Worm (Caenorhabditis elegans) whole organism, L2 larva: ENCODE results near the gene ZK54.3.

Experiments
- C34F6.9 ChIP-seq: fragments of 150-350 bp; optimal IDR thresholded peaks from 2 replicates; lab custom pipeline; 2014; ENCODE audit warnings: missing biosample characterization, missing genetic modification characterization
- F13H6.1 ChIP-seq: sonication (generic microtip); optimal IDR thresholded peaks from 2 replicates; lab custom pipeline; 2016; ENCODE audit warnings: missing genetic modification characterization, missing compliant biosample characterization
- R02D3.7 ChIP-seq: fragments of 150-350 bp; optimal IDR thresholded peaks from 2 replicates; lab custom pipeline; 2014; ENCODE audit warnings: missing biosample characterization, missing genetic modification characterization
- Y55F3AM.14 ChIP-seq: fragments of 200-800 bp; sonication (Bioruptor generic); optimal IDR thresholded peaks from 2 replicates; lab custom pipeline; 2018; ENCODE audit warnings: mild to moderate bottlenecking, missing genetic modification characterization, missing compliant biosample characterization
- alr-1 ChIP-seq: fragments of 150-350 bp; optimal IDR thresholded peaks from 2 replicates; lab custom pipeline; 2014; ENCODE audit warnings: missing biosample characterization, missing genetic modification characterization
- aly-2 ChIP-seq: fragments of 150-350 bp; optimal IDR thresholded peaks from 2 replicates; lab custom pipeline; 2014; ENCODE audit warnings: missing biosample characterization, missing genetic modification characterization
- crh-2 ChIP-seq: sonication (generic microtip); optimal IDR thresholded peaks from 2 replicates; lab custom pipeline; 2017; ENCODE audit warnings: missing biosample characterization, missing genetic modification characterization
- dmd-4 ChIP-seq: sonication (generic microtip); optimal IDR thresholded peaks from 2 replicates; lab custom pipeline; 2017; ENCODE audit warnings: missing biosample characterization, missing genetic modification characterization
- egl-27 ChIP-seq: sonication (generic microtip); optimal IDR thresholded peaks from 3 replicates; lab custom pipeline; 2017; ENCODE audit warnings: missing biosample characterization, missing genetic modification reagents, missing genetic modification characterization
- elt-1 ChIP-seq: fragments of 150-350 bp; optimal IDR thresholded peaks from 2 replicates; lab custom pipeline; 2014; ENCODE audit warnings: missing biosample characterization, missing genetic modification characterization
- elt-3 ChIP-seq: sonication (generic microtip); optimal IDR thresholded peaks from 2 replicates; lab custom pipeline; 2017; ENCODE audit warnings: missing biosample characterization, missing genetic modification characterization
- fos-1 ChIP-seq: fragments of 150-350 bp; optimal IDR thresholded peaks from 2 replicates; lab custom pipeline; 2014; ENCODE audit warnings: missing biosample characterization, missing genetic modification characterization
- lin-11 ChIP-seq: fragments of 150-350 bp; sonication (generic microtip); optimal IDR thresholded peaks from 2 replicates; lab custom pipeline; 2014; ENCODE audit warnings: missing biosample characterization, missing genetic modification characterization, inconsistent platforms, mixed read lengths
- lsy-2 ChIP-seq, 2 experiments: fragments of 150-350 bp in 1 of 2; sonication (generic microtip) in 1 of 2; optimal IDR thresholded peaks; 2 replicates each; lab custom pipeline; 2014 to 2017; ENCODE audit warnings: missing biosample characterization in 2 of 2, missing genetic modification characterization in 2 of 2
- nhr-10 ChIP-seq: sonication (generic microtip); optimal IDR thresholded peaks from 2 replicates; lab custom pipeline; 2017; ENCODE audit warnings: missing biosample characterization, missing genetic modification characterization
- nhr-11 ChIP-seq: fragments of 150-350 bp; optimal IDR thresholded peaks from 2 replicates; lab custom pipeline; 2014; ENCODE audit warnings: missing biosample characterization, missing genetic modification characterization
- nhr-129 ChIP-seq: fragments of 150-350 bp; optimal IDR thresholded peaks from 2 replicates; lab custom pipeline; 2014; ENCODE audit warnings: missing biosample characterization, missing genetic modification characterization
- nhr-21 ChIP-seq: fragments of 150-350 bp; optimal IDR thresholded peaks from 2 replicates; lab custom pipeline; 2014; ENCODE audit warnings: missing biosample characterization, missing genetic modification characterization
- nhr-23 ChIP-seq: fragments of 150-350 bp; optimal IDR thresholded peaks from 2 replicates; lab custom pipeline; 2014; ENCODE audit warnings: missing biosample characterization, missing genetic modification reagents, missing genetic modification characterization
- nhr-237 ChIP-seq: fragments of 150-350 bp; optimal IDR thresholded peaks from 2 replicates; lab custom pipeline; 2014; ENCODE audit warnings: missing biosample characterization, missing genetic modification characterization
- nhr-25 ChIP-seq: fragments of 150-350 bp; sonication (generic microtip); optimal IDR thresholded peaks from 3 replicates; lab custom pipeline; 2014; ENCODE audit warnings: missing biosample characterization, missing genetic modification characterization
- nhr-6 ChIP-seq: fragments of 150-350 bp; optimal IDR thresholded peaks from 2 replicates; lab custom pipeline; 2014; ENCODE audit warnings: missing biosample characterization, missing genetic modification characterization
- nhr-77 ChIP-seq: fragments of 150-350 bp; optimal IDR thresholded peaks from 2 replicates; lab custom pipeline; 2014; ENCODE audit warnings: missing biosample characterization, missing genetic modification characterization
- sem-4 ChIP-seq: fragments of 150-350 bp; optimal IDR thresholded peaks from 2 replicates; lab custom pipeline; 2014; ENCODE audit warnings: missing biosample characterization, missing genetic modification reagents, missing genetic modification characterization
- skn-1 ChIP-seq: sonication (generic microtip); optimal IDR thresholded peaks from 2 replicates; lab custom pipeline; 2017; ENCODE audit warnings: missing biosample characterization, missing genetic modification characterization
- sma-3 ChIP-seq: sonication (generic microtip); optimal IDR thresholded peaks from 2 replicates; lab custom pipeline; 2016; ENCODE audit warnings: missing genetic modification reagents, missing genetic modification characterization, missing compliant biosample characterization
- sma-9 ChIP-seq, 2 experiments: fragments of 150-350 bp in 1 of 2; sonication (generic microtip) in 1 of 2; optimal IDR thresholded peaks; 2 replicates each; lab custom pipeline; 2014 to 2016; ENCODE audit warnings: missing genetic modification characterization in 2 of 2, mild to moderate bottlenecking in 1 of 2, missing biosample characterization in 1 of 2, missing compliant biosample characterization in 1 of 2, missing genetic modification reagents in 1 of 2, moderate library complexity in 1 of 2
- snpc-4 ChIP-seq: fragments of 150-350 bp; optimal IDR thresholded peaks from 2 replicates; lab custom pipeline; 2014; ENCODE audit warnings: missing biosample characterization, missing genetic modification characterization
- unc-39 ChIP-seq: fragments of 150-350 bp; optimal IDR thresholded peaks from 2 replicates; lab custom pipeline; 2014; ENCODE audit warnings: missing biosample characterization, missing genetic modification characterization
- unc-55 ChIP-seq: fragments of 150-350 bp; sonication (generic microtip); optimal IDR thresholded peaks from 3 replicates; lab custom pipeline; 2014; ENCODE audit warnings: missing biosample characterization, missing genetic modification reagents, missing genetic modification characterization
- ztf-4 ChIP-seq: fragments of 150-350 bp; optimal IDR thresholded peaks from 2 replicates; lab custom pipeline; 2014; ENCODE audit warnings: missing biosample characterization, missing genetic modification characterization

The ZK54.3 gene

DNA sequence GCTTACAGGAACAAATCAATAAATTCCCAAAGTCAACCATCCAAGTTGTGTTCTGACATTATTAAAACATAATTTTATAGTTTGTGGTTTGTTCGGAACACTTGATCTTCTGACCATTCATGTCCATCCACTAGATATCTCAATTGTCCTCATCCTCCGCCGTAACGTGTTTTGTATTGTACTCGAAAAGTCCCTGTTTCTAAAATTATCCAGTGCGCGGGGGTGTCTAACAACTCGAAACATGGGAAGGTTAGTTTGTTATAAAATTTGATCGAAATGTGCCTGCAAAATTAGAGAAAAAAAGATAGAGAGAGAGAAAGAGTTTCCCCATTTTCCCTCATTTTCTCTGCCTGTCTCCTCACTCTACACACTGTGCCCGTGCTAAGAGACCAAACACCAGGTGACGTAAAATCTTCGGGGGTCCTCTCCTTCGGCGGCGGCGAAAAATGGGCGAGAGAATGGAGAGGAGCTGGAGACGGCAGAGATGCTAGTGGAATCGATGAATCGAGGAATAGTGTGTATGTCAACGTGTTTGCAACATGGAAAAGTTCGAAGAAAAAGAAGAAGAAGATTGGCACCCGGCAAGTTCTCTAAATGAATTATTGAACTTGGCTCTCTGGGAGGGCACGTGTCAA is 38.9 kb upstream of the ZK54.3 start (continued):
- peak; percentile 92 for TF ChIP-seq nhr-129 (tag; lab: Kevin White, UChicago)
- peak; percentile 93 for TF ChIP-seq sem-4
- TF ChIP-seq skn-1: no peak
- TF ChIP-seq dmd-4 (tag; lab: Kevin White, UChicago): no peak
- TF ChIP-seq R02D3.7 (tag; lab: Kevin White, UChicago): no peak
- TF ChIP-seq Y55F3AM.14 (GFP tag; lab: Kevin White, UChicago): peak; percentile 86
- TF ChIP-seq unc-55: peak; percentile 91
- no peak for TF ChIP-seq nhr-237 (tag; lab: Kevin White, UChicago)
- peak; percentile 99 for TF ChIP-seq F13H6.1
- no peak for TF ChIP-seq alr-1 (tag; lab: Kevin White, UChicago)
- TF ChIP-seq, all 48 proteins: peak for 26

DNA sequence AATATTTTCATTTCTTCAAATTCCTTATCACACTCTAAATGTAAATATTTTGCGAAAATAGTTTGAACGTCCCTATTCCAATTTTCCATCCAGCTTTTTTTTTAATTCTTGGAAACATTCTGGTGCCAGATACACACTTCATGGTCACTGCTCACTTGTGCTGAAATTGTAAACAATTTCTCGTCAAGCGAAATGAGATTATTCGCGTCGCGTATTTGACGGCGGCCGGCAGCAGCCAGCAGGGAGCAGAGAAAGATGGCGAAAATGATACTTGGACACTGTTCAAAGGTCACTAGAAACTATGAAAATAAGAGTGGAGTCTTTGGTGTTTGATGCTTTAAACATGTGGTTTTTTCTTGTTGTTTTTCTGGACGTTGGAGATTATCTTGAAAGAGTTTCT is 37.6 kb upstream of the ZK54.3 start:
- no peak for TF ChIP-seq unc-39 (tag; lab: Kevin White, UChicago)
- TF ChIP-seq lsy-2 (tag; optimal IDR thresholded peaks at IDR 0.05; lab: Kevin White, UChicago): peak in 1 of 2 experiments; percentile 30
- no peak for TF ChIP-seq skn-1
- TF ChIP-seq fos-1 (tag; lab: Kevin White, UChicago): peak; percentile 35
- peak; percentile 55 for TF ChIP-seq crh-2 (tag; lab: Kevin White, UChicago)
- peak; percentile 73 for TF ChIP-seq sma-9 (GFP tag; optimal IDR thresholded peaks at IDR 0.05; lab: Kevin White, UChicago)
- no peak for TF ChIP-seq sma-9 (tag; optimal IDR thresholded peaks at IDR 0.05; lab: Kevin White, UChicago)
- peak; percentile 26 for TF ChIP-seq F13H6.1
- TF ChIP-seq nhr-21 (tag; lab: Kevin White, UChicago): no peak

DNA sequence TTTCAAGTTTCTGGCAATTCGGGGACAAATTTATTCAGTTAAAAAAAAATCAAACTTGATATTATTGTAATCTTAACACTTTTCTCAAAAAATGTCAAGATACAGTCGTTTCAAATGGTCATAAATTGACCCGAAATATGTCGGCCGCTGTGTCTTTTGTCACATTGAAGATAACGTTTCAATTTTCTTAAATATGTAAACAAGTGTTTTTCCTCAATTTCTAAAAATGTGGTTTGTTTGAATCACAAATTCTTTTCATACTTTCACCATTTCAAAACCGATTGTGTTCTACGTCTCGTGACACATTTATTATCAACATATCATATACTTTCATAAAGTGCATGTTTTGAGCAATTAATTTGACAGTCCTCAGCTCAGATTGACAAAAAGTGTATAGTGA is 35.4 kb upstream of the ZK54.3 start:
- TF ChIP-seq snpc-4 (tag; lab: Kevin White, UChicago): no peak
- no peak for TF ChIP-seq lin-11 (tag; lab: Kevin White, UChicago)
- peak; percentile 41 for TF ChIP-seq sma-9 (GFP tag; optimal IDR thresholded peaks at IDR 0.05; lab: Kevin White, UChicago)
- no peak for TF ChIP-seq sma-9 (tag; optimal IDR thresholded peaks at IDR 0.05; lab: Kevin White, UChicago)

DNA sequence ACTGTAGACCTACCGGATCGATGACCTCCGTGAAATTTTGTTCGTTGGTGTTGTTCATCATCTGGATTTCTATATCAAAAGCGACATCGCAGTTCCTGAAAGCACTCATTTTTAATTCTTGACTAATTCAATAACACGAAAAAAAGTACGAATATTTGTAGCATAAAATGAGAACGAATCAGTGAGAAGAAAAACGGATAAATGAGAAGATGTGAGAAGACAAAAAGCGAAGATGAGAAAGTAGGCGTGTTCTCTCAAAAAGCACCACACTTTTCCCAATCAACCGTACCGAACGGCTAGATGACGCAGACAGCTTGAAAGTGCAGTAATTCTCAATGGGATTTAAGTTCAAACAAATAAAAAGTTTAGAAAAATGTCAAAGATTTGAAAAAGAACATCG is 19.9 kb upstream of the ZK54.3 start, which contains the start of gene npr-24:
TSS of gene npr-24 (minus strand) at position 101 of the 400 bp plus-strand sequence.
- TF ChIP-seq nhr-25 (tag; lab: Kevin White, UChicago) (no peak), C34F6.9 (tag; lab: Kevin White, UChicago) (no peak), elt-1 (no peak), elt-3 (no peak), R02D3.7 (tag; lab: Kevin White, UChicago) (no peak), sma-3 (GFP tag; lab: Kevin White, UChicago) (no peak), aly-2 (tag; lab: Kevin White, UChicago) (no peak), nhr-23 (no peak), unc-39 (tag; lab: Kevin White, UChicago) (no peak), nhr-6 (tag; lab: Kevin White, UChicago) (no peak), nhr-10 (tag; lab: Kevin White, UChicago) (no peak), nhr-77 (tag; lab: Kevin White, UChicago) (no peak), F13H6.1 (no peak), unc-55 (no peak), Y55F3AM.14 (GFP tag; lab: Kevin White, UChicago) (no peak), fos-1 (tag; lab: Kevin White, UChicago) (no peak)

DNA sequence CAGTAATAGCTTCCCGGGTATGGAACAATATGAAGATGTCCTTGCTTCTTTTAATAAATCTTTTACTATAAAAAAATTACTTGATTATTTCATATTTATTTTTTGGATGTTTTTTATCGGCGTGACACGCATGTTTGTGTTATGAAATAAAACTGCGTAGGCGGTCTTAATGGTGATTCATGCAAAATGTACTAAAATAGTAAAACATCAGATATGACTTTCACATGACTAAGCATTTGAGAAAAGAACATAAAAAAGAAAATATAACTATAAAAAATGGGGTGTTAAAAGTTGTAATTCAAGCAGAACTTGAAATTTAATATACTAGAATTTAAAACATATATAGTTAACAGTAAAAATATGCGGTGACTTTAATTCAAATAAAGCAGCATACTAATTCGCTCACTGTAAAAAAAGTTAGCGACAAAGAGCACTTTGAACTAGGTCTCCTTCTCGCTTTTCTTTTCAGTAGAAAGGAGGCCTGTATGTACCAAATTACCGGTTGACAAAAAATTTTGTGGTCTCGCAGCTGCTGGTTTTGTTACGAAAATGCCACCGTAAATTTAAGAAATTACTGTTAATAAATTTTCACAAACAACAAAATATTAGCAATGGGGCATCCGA is 15.2 kb upstream of the ZK54.3 start:
- no peak for TF ChIP-seq nhr-11
- peak; percentile 18 for TF ChIP-seq C34F6.9 (tag; lab: Kevin White, UChicago)
- TF ChIP-seq egl-27: no peak
- peak; percentile 65 for TF ChIP-seq ztf-4 (tag; lab: Kevin White, UChicago)
